Worm (Caenorhabditis elegans) whole organism, L1 larva: ENCODE results near the gene ipla-5.

Experiments used
- ama-1 ChIP-seq: fragments of 150-350 bp; optimal IDR thresholded peaks from 2 replicates; lab custom pipeline; 2014
- blmp-1 ChIP-seq: fragments of 150-350 bp; optimal IDR thresholded peaks from 2 replicates; lab custom pipeline; 2014; ENCODE audit warnings: missing biosample characterization, missing genetic modification characterization
- fkh-10 ChIP-seq: sonication (generic microtip); optimal IDR thresholded peaks from 2 replicates; lab custom pipeline; 2017; ENCODE audit warnings: missing biosample characterization, missing genetic modification reagents, missing genetic modification characterization
- hlh-17 ChIP-seq: fragments of 200-800 bp; sonication (Bioruptor generic); optimal IDR thresholded peaks from 2 replicates; lab custom pipeline; 2018; ENCODE audit warnings: missing genetic modification characterization, mild to moderate bottlenecking, missing compliant biosample characterization, moderate library complexity, borderline replicate concordance
- lsy-2 ChIP-seq, 2 experiments: fragments of 150-350 bp; optimal IDR thresholded peaks; 2 replicates each; lab custom pipeline; 2014; ENCODE audit warnings: missing biosample characterization in 2 of 2, missing genetic modification characterization in 2 of 2
- nhr-28 ChIP-seq: fragments of 150-350 bp; optimal IDR thresholded peaks from 2 replicates; lab custom pipeline; 2014; ENCODE audit warnings: missing biosample characterization, missing genetic modification characterization
- pqm-1 ChIP-seq: sonication (generic microtip); optimal IDR thresholded peaks from 3 replicates; lab custom pipeline; 2017; ENCODE audit warnings: missing biosample characterization, missing genetic modification characterization
- skn-1 ChIP-seq: fragments of 150-350 bp; optimal IDR thresholded peaks from 2 replicates; lab custom pipeline; 2014; ENCODE audit warnings: missing biosample characterization, missing genetic modification characterization
- snpc-4 ChIP-seq: fragments of 150-350 bp; optimal IDR thresholded peaks from 2 replicates; lab custom pipeline; 2014; ENCODE audit warnings: missing biosample characterization, missing genetic modification characterization
- snu-23 ChIP-seq: sonication (generic microtip); optimal IDR thresholded peaks from 2 replicates; lab custom pipeline; 2016; ENCODE audit warnings: missing genetic modification characterization, missing compliant biosample characterization
- unc-130 ChIP-seq: fragments of 150-350 bp; optimal IDR thresholded peaks from 2 replicates; lab custom pipeline; 2017; ENCODE audit warnings: missing biosample characterization, missing genetic modification characterization, inconsistent platforms

DNA sequence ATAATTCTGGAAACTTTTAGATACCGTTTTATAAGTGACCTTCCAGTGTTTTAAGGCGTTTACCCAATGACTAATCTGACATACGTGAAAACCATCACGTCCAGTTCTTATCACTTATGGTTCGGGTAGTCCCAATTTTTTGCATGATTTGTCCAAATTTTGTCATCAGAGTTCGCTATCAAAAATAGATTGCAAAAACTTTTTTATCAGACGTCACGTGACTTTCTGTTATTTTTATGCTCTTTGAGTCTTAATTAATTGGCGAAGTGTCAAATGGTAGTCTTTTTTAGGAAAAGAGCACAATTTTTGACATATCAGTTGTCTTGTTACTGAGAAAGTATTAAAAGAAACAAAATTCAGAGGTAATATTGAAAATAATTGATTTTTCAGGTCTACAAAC lies 14.6 kb downstream of the ipla-5 start:
- TF ChIP-seq hlh-17 (no peak), fkh-10 (GFP tag; lab: Kevin White, UChicago) (no peak), lsy-2 (tag; optimal IDR thresholded peaks at IDR 0.05; lab: Kevin White, UChicago) (no peak), snpc-4 (tag; lab: Kevin White, UChicago) (no peak), pqm-1 (tag; lab: Kevin White, UChicago) (no peak), blmp-1 (tag; lab: Kevin White, UChicago) (no peak), ama-1 (lab: Kevin White, UChicago) (no peak), unc-130 (no peak), skn-1 (tag; lab: Kevin White, UChicago) (no peak), nhr-28 (tag; lab: Kevin White, UChicago) (no peak), snu-23 (GFP tag; lab: Kevin White, UChicago) (no peak)
